Fruit fly (Drosophila melanogaster) whole organism, pupa: ENCODE results near the gene AhcyL2.

Experiments
- CG12605 ChIP-seq: fragments of 200-800 bp; sonication (Bioruptor generic); IDR thresholded peaks from 2 replicates; pipeline ENCODE4 v1.3.6; 2022; ENCODE audit warnings: missing biosample characterization, missing genetic modification characterization
- CG13204 ChIP-seq: fragments of 200-800 bp; sonication (Bioruptor generic); optimal IDR thresholded peaks from 2 replicates; lab custom pipeline; 2018; ENCODE audit warnings: missing biosample characterization, mild to moderate bottlenecking, missing genetic modification characterization, moderate library complexity
- CG17806 ChIP-seq: fragments of 200-800 bp; sonication (Bioruptor generic); optimal IDR thresholded peaks from 2 replicates; lab custom pipeline; 2018; ENCODE audit warnings: missing biosample characterization, mild to moderate bottlenecking, missing genetic modification characterization, moderate library complexity
- CG32121 ChIP-seq: fragments of 200-800 bp; sonication (Bioruptor generic); IDR thresholded peaks from 2 replicates; pipeline ENCODE4 v1.3.6; 2022; ENCODE audit warnings: missing biosample characterization, missing genetic modification characterization
- CG34367 ChIP-seq: fragments of 200-800 bp; sonication (Bioruptor generic); optimal IDR thresholded peaks from 2 replicates; lab custom pipeline; 2018; ENCODE audit warnings: missing biosample characterization, mild to moderate bottlenecking, missing genetic modification characterization
- CG8159 ChIP-seq: fragments of 200-800 bp; sonication (Bioruptor generic); optimal IDR thresholded peaks from 3 replicates; lab custom pipeline; 2018; ENCODE audit warnings: missing biosample characterization, mild to moderate bottlenecking, missing genetic modification characterization, moderate library complexity
- CG9948 ChIP-seq: fragments of 200-800 bp; sonication (Bioruptor generic); optimal IDR thresholded peaks from 2 replicates; lab custom pipeline; 2018; ENCODE audit warnings: missing biosample characterization, mild to moderate bottlenecking, missing genetic modification characterization, moderate library complexity
- D1 ChIP-seq: fragments of 200-800 bp; sonication (Bioruptor generic); optimal IDR thresholded peaks from 2 replicates; lab custom pipeline; 2018; ENCODE audit warnings: missing biosample characterization, mild to moderate bottlenecking, missing genetic modification characterization, moderate library complexity
- EcR ChIP-seq: fragments of 200-800 bp; sonication (Bioruptor generic); optimal IDR thresholded peaks from 3 replicates; lab custom pipeline; 2019; ENCODE audit warnings: missing biosample characterization, missing genetic modification characterization, mild to moderate bottlenecking, moderate library complexity, missing genetic modification reagents
- Pif1B ChIP-seq: fragments of 200-800 bp; sonication (Bioruptor generic); optimal IDR thresholded peaks from 3 replicates; lab custom pipeline; 2016; ENCODE audit warnings: missing biosample characterization, missing genetic modification characterization
- fd96Ca ChIP-seq: fragments of 200-800 bp; sonication (Bioruptor generic); IDR thresholded peaks from 3 replicates; pipeline ENCODE4 v1.3.6; 2022; ENCODE audit warnings: missing biosample characterization, missing genetic modification characterization
- gl ChIP-seq: fragments of 200-800 bp; sonication (Bioruptor generic); optimal IDR thresholded peaks from 2 replicates; lab custom pipeline; 2018; ENCODE audit warnings: missing biosample characterization, mild to moderate bottlenecking, missing genetic modification characterization

- TF ChIP-seq gl (tag; lab: Kevin White, UChicago) (no peak), CG32121 (GFP tag; lab: Robert Waterston, UW) (no peak), CG8159 (tag; lab: Kevin White, UChicago) (no peak), Pif1B (GFP tag; lab: Kevin White, UChicago) (no peak), CG9948 (tag; lab: Kevin White, UChicago) (no peak), D1 (tag; lab: Kevin White, UChicago) (no peak), EcR (GFP tag; lab: Kevin White, UChicago) (no peak), CG34367 (tag; lab: Kevin White, UChicago) (no peak), CG17806 (tag; lab: Kevin White, UChicago) (no peak), CG12605 (GFP tag; lab: Robert Waterston, UW) (no peak), CG13204 (GFP tag; lab: Kevin White, UChicago) (no peak), fd96Ca (GFP tag; lab: Robert Waterston, UW) (no peak)
These were observed 26.7 kb upstream of the AhcyL2 start for dm6 chr3R:17008675-17009022.
